Worm (Caenorhabditis elegans) whole organism, L4 larva: Measurements from ENCODE around the gene lido-18.

Experiments
- R02D3.7 ChIP-seq: fragments of 150-350 bp; sonication (generic microtip); optimal IDR thresholded peaks from 3 replicates; lab custom pipeline; 2014; ENCODE audit warnings: missing biosample characterization, missing genetic modification characterization
- cey-2 ChIP-seq: sonication (generic microtip); optimal IDR thresholded peaks from 3 replicates; lab custom pipeline; 2017; ENCODE audit warnings: missing genetic modification characterization, mild to moderate bottlenecking, missing compliant biosample characterization, antibody characterized with exemption, borderline replicate concordance; ENCODE audit not compliant: insufficient read depth
- dve-1 ChIP-seq: sonication (generic microtip); optimal IDR thresholded peaks from 2 replicates; lab custom pipeline; 2017; ENCODE audit warnings: antibody characterized with exemption, mild to moderate bottlenecking, missing genetic modification characterization, missing compliant biosample characterization; ENCODE audit not compliant: insufficient read depth
- nhr-10 ChIP-seq: fragments of 150-350 bp; optimal IDR thresholded peaks from 2 replicates; lab custom pipeline; 2014; ENCODE audit warnings: missing biosample characterization, missing genetic modification characterization
- nhr-28 ChIP-seq: fragments of 150-350 bp; optimal IDR thresholded peaks from 2 replicates; lab custom pipeline; 2014; ENCODE audit warnings: missing biosample characterization, missing genetic modification characterization
- pha-4 ChIP-seq, 2 experiments: fragments of 150-350 bp in 1 of 2; fragments of 200-800 bp in 1 of 2; sonication (Bioruptor generic) in 1 of 2; IDR thresholded peaks in 1 of 2; optimal IDR thresholded peaks in 1 of 2; 2 replicates each; pipeline versions ENCODE4 v1.3.6 to Lab custom; 2014 to 2022; ENCODE audit warnings: missing genetic modification characterization in 2 of 2, missing genetic modification reagents in 2 of 2, missing biosample characterization in 1 of 2, missing compliant biosample characterization in 1 of 2
- pqm-1 ChIP-seq: sonication (generic microtip); optimal IDR thresholded peaks from 2 replicates; lab custom pipeline; 2017; ENCODE audit warnings: missing biosample characterization, missing genetic modification characterization
- rbr-2 ChIP-seq: sonication (generic microtip); optimal IDR thresholded peaks from 2 replicates; lab custom pipeline; 2016; ENCODE audit warnings: missing genotype, missing genetic modification characterization, missing compliant biosample characterization

DNA sequence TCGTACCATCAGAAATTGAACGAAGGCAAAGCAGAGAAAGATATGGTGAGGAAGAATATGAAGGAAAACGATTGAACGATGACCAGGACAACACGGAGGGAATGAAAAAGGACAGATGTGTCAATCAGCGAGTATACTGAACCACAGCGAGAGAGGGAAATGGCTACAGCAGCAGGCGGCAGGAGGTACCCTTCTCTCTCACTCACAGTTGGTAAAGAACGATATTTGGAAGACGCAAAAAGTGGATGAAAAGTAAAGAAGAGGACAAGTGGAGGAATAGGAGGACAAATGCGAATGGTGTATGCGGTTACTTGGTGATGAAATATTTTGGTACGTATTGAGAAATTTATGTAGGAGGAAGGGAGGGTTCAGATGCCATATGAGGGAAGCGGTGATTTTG, 5.6 kb upstream of the lido-18 start, which contains the start of gene ZK783.7:
- no peak for TF ChIP-seq pqm-1
- no peak for TF ChIP-seq nhr-10 (tag; lab: Kevin White, UChicago)
- TF ChIP-seq pha-4 (GFP tag; IDR thresholded peaks at IDR 0.05; lab: Robert Waterston, UW) = no peak
- TF ChIP-seq pha-4 (tag; optimal IDR thresholded peaks at IDR 0.05; lab: Kevin White, UChicago) = no peak
- TF ChIP-seq rbr-2 (tag; lab: Kevin White, UChicago) = no peak
- no peak for TF ChIP-seq cey-2 (tag; lab: Kevin White, UChicago)
- no peak for TF ChIP-seq dve-1
- TF ChIP-seq R02D3.7 = no peak
- TF ChIP-seq nhr-28 (tag; lab: Kevin White, UChicago) = no peak
